Fruit fly (Drosophila melanogaster) whole organism, prepupa: Measurements from ENCODE around the gene CG42819.

Experiments used
- Blimp-1 ChIP-seq: fragments of 200-800 bp; sonication (Bioruptor generic); optimal IDR thresholded peaks from 3 replicates; lab custom pipeline; 2017; ENCODE audit warnings: missing biosample characterization, missing genetic modification characterization, mild to moderate bottlenecking, moderate library complexity, missing genetic modification reagents
- CG10669 ChIP-seq: fragments of 200-800 bp; sonication (Bioruptor generic); optimal IDR thresholded peaks from 3 replicates; lab custom pipeline; 2018; ENCODE audit warnings: missing biosample characterization, mild to moderate bottlenecking, missing genetic modification characterization, moderate library complexity
- CG11294 ChIP-seq: fragments of 200-800 bp; sonication (Bioruptor generic); IDR thresholded peaks from 2 replicates; pipeline ENCODE4 v1.3.6; 2022; ENCODE audit warnings: missing biosample characterization, missing genetic modification characterization
- CG11762 ChIP-seq: fragments of 200-800 bp; sonication (Bioruptor generic); optimal IDR thresholded peaks from 3 replicates; lab custom pipeline; 2016; ENCODE audit warnings: missing biosample characterization, missing genetic modification characterization; ENCODE audit not compliant: insufficient read depth
- CG11902 ChIP-seq: fragments of 200-800 bp; sonication (Bioruptor generic); optimal IDR thresholded peaks from 3 replicates; lab custom pipeline; 2016; ENCODE audit warnings: missing biosample characterization, missing genetic modification characterization
- CG15336 ChIP-seq: fragments of 200-800 bp; sonication (Bioruptor generic); IDR thresholded peaks from 2 replicates; pipeline ENCODE4 v1.3.6; 2022; ENCODE audit warnings: missing biosample characterization, missing genetic modification characterization
- CG1621 ChIP-seq: fragments of 200-800 bp; sonication (Bioruptor generic); optimal IDR thresholded peaks from 3 replicates; lab custom pipeline; 2018; ENCODE audit warnings: missing biosample characterization, mild to moderate bottlenecking, missing genetic modification characterization
- CG16779 ChIP-seq: fragments of 200-800 bp; sonication (Bioruptor generic); optimal IDR thresholded peaks from 3 replicates; lab custom pipeline; 2017; ENCODE audit warnings: missing biosample characterization, mild to moderate bottlenecking, missing genetic modification characterization
- CG3032 ChIP-seq: fragments of 200-800 bp; optimal IDR thresholded peaks from 2 replicates; lab custom pipeline; 2019; ENCODE audit warnings: missing biosample characterization, mild to moderate bottlenecking, missing genetic modification characterization, moderate library complexity
- CG32006 ChIP-seq: fragments of 200-800 bp; sonication (Bioruptor generic); optimal IDR thresholded peaks from 3 replicates; lab custom pipeline; 2017; ENCODE audit warnings: missing biosample characterization, mild to moderate bottlenecking, missing genetic modification characterization
- CG34406 ChIP-seq: fragments of 200-800 bp; sonication (Bioruptor generic); optimal IDR thresholded peaks from 3 replicates; lab custom pipeline; 2016; ENCODE audit warnings: missing biosample characterization, missing genetic modification characterization
- CG3919 ChIP-seq: fragments of 200-800 bp; sonication (Bioruptor generic); optimal IDR thresholded peaks from 3 replicates; lab custom pipeline; 2016; ENCODE audit warnings: missing biosample characterization, missing genetic modification characterization
- CG4318 ChIP-seq: fragments of 200-800 bp; sonication (Bioruptor generic); optimal IDR thresholded peaks from 3 replicates; lab custom pipeline; 2017; ENCODE audit warnings: missing biosample characterization, mild to moderate bottlenecking, missing genetic modification characterization
- CG6163 ChIP-seq: fragments of 200-800 bp; sonication (Bioruptor generic); IDR thresholded peaks from 3 replicates; pipeline ENCODE4 v1.3.6; 2022; ENCODE audit warnings: missing biosample characterization, missing genetic modification characterization
- CG6792 ChIP-seq: fragments of 200-800 bp; sonication (Bioruptor generic); optimal IDR thresholded peaks from 3 replicates; lab custom pipeline; 2016; ENCODE audit warnings: missing biosample characterization, missing genetic modification characterization
- CG6808 ChIP-seq: fragments of 200-800 bp; sonication (Bioruptor generic); optimal IDR thresholded peaks from 3 replicates; lab custom pipeline; 2017; ENCODE audit warnings: missing biosample characterization, missing genetic modification characterization, mild to moderate bottlenecking, moderate library complexity, missing genetic modification reagents
- CG6854 ChIP-seq: fragments of 200-800 bp; sonication (Bioruptor generic); optimal IDR thresholded peaks from 2 replicates; lab custom pipeline; 2017; ENCODE audit warnings: missing biosample characterization, mild to moderate bottlenecking, missing genetic modification characterization
- CG7368 ChIP-seq: fragments of 200-800 bp; sonication (Bioruptor generic); optimal IDR thresholded peaks from 3 replicates; lab custom pipeline; 2016; ENCODE audit warnings: missing biosample characterization, missing genetic modification characterization
- CG8119 ChIP-seq: fragments of 200-800 bp; sonication (Bioruptor generic); IDR thresholded peaks from 3 replicates; pipeline ENCODE4 v1.3.6; 2022; ENCODE audit warnings: missing biosample characterization, missing genetic modification characterization
- CG8319 ChIP-seq: fragments of 200-800 bp; sonication (Bioruptor generic); optimal IDR thresholded peaks from 3 replicates; lab custom pipeline; 2016; ENCODE audit warnings: missing biosample characterization, missing genetic modification characterization
- CG8632 ChIP-seq: fragments of 200-800 bp; sonication (Bioruptor generic); optimal IDR thresholded peaks from 3 replicates; lab custom pipeline; 2016; ENCODE audit warnings: missing biosample characterization, missing genetic modification characterization
- Eip75B ChIP-seq: fragments of 200-800 bp; sonication (Bioruptor generic); optimal IDR thresholded peaks from 3 replicates; lab custom pipeline; 2016; ENCODE audit warnings: missing biosample characterization, missing genetic modification characterization
- Eip78C ChIP-seq: fragments of 200-800 bp; sonication (Bioruptor generic); peaks from one replicate; lab custom pipeline; 2016; ENCODE audit warnings: missing biosample characterization, missing genetic modification characterization
- Eip93F ChIP-seq: fragments of 200-800 bp; sonication (Bioruptor generic); optimal IDR thresholded peaks from 2 replicates; lab custom pipeline; 2016; ENCODE audit warnings: missing biosample characterization, mild to moderate bottlenecking, missing genetic modification characterization
- Ets21C ChIP-seq: fragments of 200-800 bp; sonication (Bioruptor generic); optimal IDR thresholded peaks from 3 replicates; lab custom pipeline; 2016; ENCODE audit warnings: missing biosample characterization, missing genetic modification characterization
- Ets96B ChIP-seq: fragments of 200-800 bp; optimal IDR thresholded peaks from 2 replicates; lab custom pipeline; 2019; ENCODE audit warnings: missing biosample characterization, mild to moderate bottlenecking, missing genetic modification characterization, moderate library complexity
- Gug ChIP-seq: fragments of 200-800 bp; sonication (Bioruptor generic); IDR thresholded peaks from 2 replicates; pipeline ENCODE4 v1.3.6; 2022; ENCODE audit warnings: missing biosample characterization, missing genetic modification characterization
- Hr38 ChIP-seq: sonication (Bioruptor generic); optimal IDR thresholded peaks from 2 replicates; lab custom pipeline; 2016; ENCODE audit warnings: missing biosample characterization, missing genetic modification characterization
- Hr4 ChIP-seq: fragments of 200-800 bp; sonication (Bioruptor generic); optimal IDR thresholded peaks from 3 replicates; lab custom pipeline; 2016; ENCODE audit warnings: missing biosample characterization, missing genetic modification characterization
- Met ChIP-seq: fragments of 200-800 bp; sonication (Bioruptor generic); optimal IDR thresholded peaks from 3 replicates; lab custom pipeline; 2016; ENCODE audit warnings: missing biosample characterization, missing genetic modification characterization
- OdsH ChIP-seq: fragments of 200-800 bp; sonication (Bioruptor generic); optimal IDR thresholded peaks from 3 replicates; lab custom pipeline; 2016; ENCODE audit warnings: missing biosample characterization, missing genetic modification characterization
- Smox ChIP-seq: fragments of 200-800 bp; sonication (Bioruptor generic); optimal IDR thresholded peaks from 3 replicates; lab custom pipeline; 2016; ENCODE audit warnings: missing biosample characterization, missing genetic modification characterization
- Sox102F ChIP-seq: fragments of 200-800 bp; sonication (Bioruptor generic); optimal IDR thresholded peaks from 2 replicates; lab custom pipeline; 2016; ENCODE audit warnings: missing biosample characterization, mild to moderate bottlenecking, missing genetic modification characterization
- Sox15 ChIP-seq: fragments of 200-800 bp; sonication (Bioruptor generic); optimal IDR thresholded peaks from 3 replicates; lab custom pipeline; 2016; ENCODE audit warnings: missing biosample characterization, missing genetic modification characterization
- acj6 ChIP-seq: fragments of 200-800 bp; sonication (Bioruptor generic); optimal IDR thresholded peaks from 3 replicates; lab custom pipeline; 2016; ENCODE audit warnings: missing biosample characterization, missing genetic modification characterization
- cyc ChIP-seq: fragments of 200-800 bp; sonication (Bioruptor generic); optimal IDR thresholded peaks from 3 replicates; lab custom pipeline; 2016; ENCODE audit warnings: missing biosample characterization, missing genetic modification characterization
- dsx ChIP-seq: fragments of 200-800 bp; optimal IDR thresholded peaks from 3 replicates; lab custom pipeline; 2019; ENCODE audit warnings: missing biosample characterization, mild to moderate bottlenecking, missing genetic modification characterization, moderate library complexity; ENCODE audit not compliant: poor library complexity, severe bottlenecking
- fd59A ChIP-seq: fragments of 200-800 bp; sonication (Bioruptor generic); optimal IDR thresholded peaks from 2 replicates; lab custom pipeline; 2017; ENCODE audit warnings: missing biosample characterization, mild to moderate bottlenecking, missing genetic modification characterization, missing genetic modification reagents
- fd85E ChIP-seq: fragments of 200-800 bp; sonication (Bioruptor generic); optimal IDR thresholded peaks from 3 replicates; lab custom pipeline; 2016; ENCODE audit warnings: missing biosample characterization, missing genetic modification characterization
- fkh ChIP-seq: fragments of 200-800 bp; sonication (Bioruptor generic); optimal IDR thresholded peaks from 3 replicates; lab custom pipeline; 2017; ENCODE audit warnings: missing biosample characterization, mild to moderate bottlenecking, missing genetic modification characterization, moderate library complexity
- lz ChIP-seq: fragments of 200-800 bp; sonication (Bioruptor generic); optimal IDR thresholded peaks from 3 replicates; lab custom pipeline; 2016; ENCODE audit warnings: missing biosample characterization, missing genetic modification characterization
- pdm3 ChIP-seq: fragments of 200-800 bp; sonication (Bioruptor generic); optimal IDR thresholded peaks from 3 replicates; lab custom pipeline; 2016; ENCODE audit warnings: missing biosample characterization, missing genetic modification characterization
- ss ChIP-seq, 2 experiments: fragments of 200-800 bp; sonication (Bioruptor generic); optimal IDR thresholded peaks; 2 replicates in 1 of 2; 3 replicates in 1 of 2; lab custom pipeline; 2017 to 2018; ENCODE audit warnings: mild to moderate bottlenecking in 2 of 2, missing biosample characterization in 2 of 2, missing genetic modification characterization in 2 of 2, moderate library complexity in 1 of 2
- svp ChIP-seq: fragments of 200-800 bp; sonication (Bioruptor generic); peaks from one replicate; lab custom pipeline; 2016; ENCODE audit warnings: missing biosample characterization, missing genetic modification characterization
- topi ChIP-seq: fragments of 200-800 bp; sonication (Bioruptor generic); optimal IDR thresholded peaks from 3 replicates; lab custom pipeline; 2016; ENCODE audit warnings: missing biosample characterization, missing genetic modification characterization
- vri ChIP-seq: fragments of 200-800 bp; sonication (Bioruptor generic); optimal IDR thresholded peaks from 3 replicates; lab custom pipeline; 2016; ENCODE audit warnings: missing biosample characterization, mild to moderate bottlenecking, missing genetic modification characterization

Gene CG42819

DNA sequence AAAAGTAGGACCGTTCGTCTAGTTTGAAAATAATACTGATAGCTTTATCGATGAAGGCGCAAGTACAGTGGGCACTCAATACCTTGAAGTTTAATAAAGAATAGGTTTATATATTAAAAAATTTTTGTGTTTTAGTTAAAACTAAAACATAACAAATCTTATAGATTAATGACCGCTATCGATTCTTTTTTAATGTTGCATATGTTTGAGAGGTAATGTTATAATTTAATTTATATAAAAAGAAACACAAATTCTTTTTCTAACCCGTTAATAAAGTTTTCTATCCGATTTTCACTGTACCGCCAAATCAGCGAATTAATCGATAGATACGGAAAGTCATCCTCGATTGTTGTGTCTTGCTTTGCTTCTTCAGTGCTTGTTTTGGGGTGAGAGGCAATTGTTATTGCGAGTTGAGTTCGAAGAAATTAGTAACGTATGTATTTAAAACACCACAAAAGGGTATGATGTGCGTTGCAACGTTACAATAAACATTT lies 5.0 kb downstream of the CG42819 start, which contains the start of the genes Dad1 and CG13384 (continued):
- TF ChIP-seq CG1621 (peak; percentile 91), CG7368 (peak; percentile 81), CG11902 (GFP tag; lab: Kevin White, UChicago) (peak; percentile 86), vri (GFP tag; lab: Kevin White, UChicago) (peak; percentile 77), Blimp-1 (peak; percentile 85), CG32006 (peak; percentile 93), OdsH (GFP tag; lab: Kevin White, UChicago) (peak; percentile 95), Eip93F (peak; percentile 83), CG8632 (GFP tag; lab: Kevin White, UChicago) (peak; percentile 93), lz (peak; percentile 93), ss (GFP tag; optimal IDR thresholded peaks at IDR 0.05; lab: Kevin White, UChicago) (peak; percentile 87 to 90), acj6 (peak; percentile 94), Eip75B (peak; percentile 89), pdm3 (GFP tag; lab: Kevin White, UChicago) (peak; percentile 90), CG6808 (peak; percentile 88), CG15336 (GFP tag; lab: Robert Waterston, UW) (peak; percentile 90), dsx (GFP tag; lab: Kevin White, UChicago) (peak; percentile 93), CG11762 (peak; percentile 88), Eip78C (GFP tag; lab: Kevin White, UChicago) (peak; percentile 98), Ets21C (GFP tag; lab: Kevin White, UChicago) (peak; percentile 79), svp (GFP tag; lab: Kevin White, UChicago) (peak; percentile 96), cyc (peak; percentile 89), Sox15 (GFP tag; lab: Kevin White, UChicago) (peak; percentile 89), CG3919 (GFP tag; lab: Kevin White, UChicago) (peak; percentile 89), Sox102F (GFP tag; lab: Kevin White, UChicago) (peak; percentile 86), CG11294 (GFP tag; lab: Robert Waterston, UW) (peak; percentile 94), fd59A (peak; percentile 78), CG3032 (tag; lab: Kevin White, UChicago) (peak; percentile 95), CG10669 (GFP tag; lab: Kevin White, UChicago) (peak; percentile 91), CG34406 (GFP tag; lab: Kevin White, UChicago) (peak; percentile 93), Gug (GFP tag; lab: Robert Waterston, UW) (peak; percentile 92), Smox (GFP tag; lab: Kevin White, UChicago) (peak; percentile 92)

DNA sequence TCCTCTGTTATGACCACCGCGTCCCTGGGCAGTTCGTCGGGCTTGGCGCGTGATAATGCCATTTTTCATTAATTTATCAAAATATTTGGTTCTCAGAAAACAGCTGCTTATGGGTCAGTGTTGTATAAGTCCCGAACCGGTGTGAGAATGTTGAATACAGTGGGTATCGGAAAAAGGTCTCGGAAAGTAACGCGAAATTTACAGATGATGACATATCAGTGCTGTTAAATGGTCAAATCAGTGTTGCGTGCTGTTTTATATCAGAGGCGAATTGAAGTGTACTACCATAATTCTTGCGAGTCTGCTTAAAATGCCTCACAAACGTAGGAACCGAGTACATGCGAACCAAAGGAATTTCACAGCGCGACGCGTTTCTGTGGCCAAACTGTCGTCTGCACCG lies 6.5 kb downstream of the CG42819 start, which contains the start of the genes CG13392 and Rcd4:
TSS of gene CG13392 (minus strand) at position 162 of the 400 bp plus-strand sequence.
TSS of gene Rcd4 (plus strand) at position 216 of the 400 bp plus-strand sequence.
- TF ChIP-seq vri (GFP tag; lab: Kevin White, UChicago) (peak; percentile 92), CG10669 (GFP tag; lab: Kevin White, UChicago) (peak; percentile 35), CG34406 (GFP tag; lab: Kevin White, UChicago) (peak; percentile 14), CG6808 (peak; percentile 46), lz (peak; percentile 75), Gug (GFP tag; lab: Robert Waterston, UW) (no peak), Sox102F (GFP tag; lab: Kevin White, UChicago) (peak; percentile 65), fkh (GFP tag; lab: Kevin White, UChicago) (no peak), fd85E (peak; percentile 21), topi (GFP tag; lab: Kevin White, UChicago) (peak; percentile 76), cyc (peak; percentile 77), Eip93F (no peak), CG8119 (GFP tag; lab: Robert Waterston, UW) (no peak), Hr38 (GFP tag; lab: Kevin White, UChicago) (no peak), pdm3 (GFP tag; lab: Kevin White, UChicago) (peak; percentile 57), CG15336 (GFP tag; lab: Robert Waterston, UW) (no peak), CG8319 (GFP tag; lab: Kevin White, UChicago) (no peak), Ets96B (peak; percentile 12), CG6854 (GFP tag; lab: Kevin White, UChicago) (peak; percentile 36), CG6163 (GFP tag; lab: Robert Waterston, UW) (peak; percentile 69; the same call in 2 of the 3 replicates), OdsH (GFP tag; lab: Kevin White, UChicago) (peak; percentile 63), Smox (GFP tag; lab: Kevin White, UChicago) (peak; percentile 49), Eip75B (peak; percentile 50), Met (GFP tag; lab: Kevin White, UChicago) (peak; percentile 57), CG7368 (peak; percentile 59), CG3919 (GFP tag; lab: Kevin White, UChicago) (peak; percentile 79), Ets21C (GFP tag; lab: Kevin White, UChicago) (peak; percentile 42), CG11294 (GFP tag; lab: Robert Waterston, UW) (peak; percentile 38; the same call in 1 of the 2 replicates), Blimp-1 (no peak), CG16779 (tag; lab: Kevin White, UChicago) (no peak), Hr4 (peak; percentile 35), CG3032 (tag; lab: Kevin White, UChicago) (peak; percentile 47), CG4318 (no peak), CG32006 (peak; percentile 41), CG6792 (GFP tag; lab: Kevin White, UChicago) (peak; percentile 58), CG8632 (GFP tag; lab: Kevin White, UChicago) (peak; percentile 26)
